Worm (Caenorhabditis elegans): ENCODE results near the gene F11D5.5.

ce11 chrX:3343620-3344197, 41.8 kb downstream of the F11D5.5 start:
- TF ChIP-seq dao-5 (tag; optimal IDR thresholded peaks at IDR 0.05) (no peak), W03F9.2 (tag; optimal IDR thresholded peaks at IDR 0.05) (no peak)
